Worm (Caenorhabditis elegans): Measurements from ENCODE around the gene bath-24.
"Not testable (repeated sequence)": the region's sequence is repeated elsewhere in the genome, so short reads cannot be mapped to it uniquely, and the experiment has no call there.

DNA sequence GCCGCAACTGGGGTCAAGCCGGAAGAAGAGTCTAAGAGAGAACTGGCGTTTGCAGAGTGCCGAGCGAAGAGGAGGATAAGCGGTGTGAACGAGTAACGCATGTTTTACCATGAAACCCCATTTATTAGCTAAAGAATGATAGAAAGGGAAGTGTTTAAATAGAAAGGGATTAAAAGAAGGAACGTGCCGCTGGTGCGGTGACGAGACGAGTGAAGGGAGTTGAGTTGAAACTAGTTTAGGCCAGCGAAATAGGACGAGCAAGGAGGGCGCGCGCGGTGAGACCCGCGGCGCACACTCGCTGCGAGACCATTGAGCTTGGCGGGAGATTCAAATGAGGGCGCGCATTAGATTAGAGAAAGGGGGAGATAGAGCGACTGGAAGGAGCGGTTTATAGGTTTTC, 1.2 kb upstream of the bath-24 start, which contains the start of gene math-1:
- not testable (repeated sequence) for TF ChIP-seq ama-1 (optimal IDR thresholded peaks at IDR 0.05); ama-1 (GFP tag; optimal IDR thresholded peaks at IDR 0.05); pha-4 (tag; optimal IDR thresholded peaks at IDR 0.05); snpc-1.3 (tag; optimal IDR thresholded peaks at IDR 0.05; ENCODE audit: insufficient read depth); mes-4 (tag; optimal IDR thresholded peaks at IDR 0.05); snpc-4 (GFP tag; optimal IDR thresholded peaks at IDR 0.05); snpc-4 (tag; optimal IDR thresholded peaks at IDR 0.05); snpc-3.4 (tag; optimal IDR thresholded peaks at IDR 0.05); hsf-1 (GFP tag; IDR thresholded peaks at IDR 0.05); aptf-3 (GFP tag; IDR thresholded peaks at IDR 0.05)

All from whole organism, young adult.